Fruit fly (Drosophila melanogaster): ENCODE data around the gene CG4842.

DNA sequence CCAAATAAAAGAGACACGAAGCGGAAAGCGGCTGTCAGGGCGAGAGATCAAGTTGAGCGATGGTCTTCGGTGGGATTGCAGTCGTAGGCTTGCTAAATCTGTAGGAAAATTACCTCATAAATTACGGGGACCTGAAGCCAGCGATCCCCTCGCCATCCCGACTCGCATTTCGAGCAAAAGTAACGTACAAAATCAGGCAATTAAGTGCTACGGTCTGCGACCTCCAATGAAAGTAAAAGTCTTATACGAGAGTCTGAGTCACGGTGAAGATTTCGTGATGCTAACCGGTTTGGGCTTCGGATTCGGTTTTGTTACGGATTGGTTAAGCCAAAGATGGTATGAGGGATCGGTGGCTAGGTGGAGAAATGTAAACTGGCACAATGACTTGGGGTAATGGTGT lies 28.3 kb upstream of the CG4842 start:
- TF ChIP-seq CG8478 (optimal IDR thresholded peaks at IDR 0.05) (no peak), CTCF (optimal IDR thresholded peaks at IDR 0.05) (no peak)

Measured in S2 (cell line).